Worm (Caenorhabditis elegans): ENCODE measurements around the gene Y59H11AR.3.

ce11 chrIV:8608204-8608603, 13.0 kb upstream of the Y59H11AR.3 start:
- TF ChIP-seq mel-28 (tag; optimal IDR thresholded peaks at IDR 0.05; ENCODE audit: borderline replicate concordance) (no peak), ama-1 (optimal IDR thresholded peaks at IDR 0.05) (no peak), ama-1 (GFP tag; optimal IDR thresholded peaks at IDR 0.05) (no peak), madf-3 (GFP tag; IDR thresholded peaks at IDR 0.05) (no peak), F57A8.1 (GFP tag; optimal IDR thresholded peaks at IDR 0.05) (no peak), nfya-2 (GFP tag; IDR thresholded peaks at IDR 0.05) (no peak), F33H1.4 (GFP tag; IDR thresholded peaks at IDR 0.05) (no peak)
